Fruit fly (Drosophila melanogaster) whole organism, embryonic: Measurements from ENCODE around the gene Tpr2.

Experiments
- Adf1 ChIP-seq: fragments of 200-800 bp; sonication (Bioruptor generic); IDR thresholded peaks from 2 replicates; pipeline ENCODE4 v1.3.6; 2022; ENCODE audit warnings: missing biosample characterization, missing genetic modification characterization
- Atf-2 ChIP-seq: fragments of 200-800 bp; sonication (Bioruptor generic); optimal IDR thresholded peaks from 2 replicates; lab custom pipeline; 2016; ENCODE audit warnings: missing biosample characterization, missing genetic modification characterization
- CG10321 ChIP-seq: fragments of 200-800 bp; sonication (Bioruptor generic); IDR thresholded peaks from 2 replicates; pipeline ENCODE4 v1.3.6; 2022; ENCODE audit warnings: missing biosample characterization, missing genetic modification characterization
- CG10543 ChIP-seq: fragments of 200-800 bp; sonication (Bioruptor generic); optimal IDR thresholded peaks from 3 replicates; lab custom pipeline; 2017; ENCODE audit warnings: missing biosample characterization, mild to moderate bottlenecking, missing genetic modification characterization, moderate library complexity
- CG11560 ChIP-seq: fragments of 200-800 bp; sonication (Bioruptor generic); IDR thresholded peaks from 3 replicates; pipeline ENCODE4 v1.3.6; 2022; ENCODE audit warnings: missing biosample characterization, missing genetic modification characterization
- CG12219 ChIP-seq: fragments of 200-800 bp; sonication (Bioruptor generic); optimal IDR thresholded peaks from 3 replicates; lab custom pipeline; 2018; ENCODE audit warnings: missing biosample characterization, mild to moderate bottlenecking, missing genetic modification characterization
- CG13287 ChIP-seq: fragments of 200-800 bp; sonication (Bioruptor generic); IDR thresholded peaks from 2 replicates; pipeline ENCODE4 v1.3.6; 2022; ENCODE audit warnings: missing biosample characterization, missing genetic modification characterization; ENCODE audit not compliant: partially characterized antibody
- CG13296 ChIP-seq: fragments of 200-800 bp; sonication (Bioruptor generic); optimal IDR thresholded peaks from 3 replicates; lab custom pipeline; 2018; ENCODE audit warnings: missing biosample characterization, mild to moderate bottlenecking, missing genetic modification characterization
- CG13894 ChIP-seq: fragments of 200-800 bp; sonication (Bioruptor generic); optimal IDR thresholded peaks from 3 replicates; lab custom pipeline; 2018; ENCODE audit warnings: missing biosample characterization, mild to moderate bottlenecking, missing genetic modification characterization, moderate library complexity
- CG17361 ChIP-seq: fragments of 200-800 bp; sonication (Bioruptor generic); IDR thresholded peaks from 3 replicates; pipeline ENCODE4 v1.3.6; 2022; ENCODE audit warnings: missing biosample characterization, missing genetic modification characterization
- CG18476 ChIP-seq: fragments of 200-800 bp; sonication (Bioruptor generic); optimal IDR thresholded peaks from 2 replicates; lab custom pipeline; 2016; ENCODE audit warnings: missing biosample characterization, mild to moderate bottlenecking, missing genetic modification characterization
- CG2712 ChIP-seq: fragments of 200-800 bp; optimal IDR thresholded peaks from 3 replicates; lab custom pipeline; 2019; ENCODE audit warnings: missing biosample characterization, mild to moderate bottlenecking, missing genetic modification characterization, moderate library complexity
- CG31388 ChIP-seq: fragments of 200-800 bp; sonication (Bioruptor generic); optimal IDR thresholded peaks from 2 replicates; lab custom pipeline; 2016; ENCODE audit warnings: missing biosample characterization, missing genetic modification characterization
- CG32532 ChIP-seq: fragments of 200-800 bp; sonication (Bioruptor generic); IDR thresholded peaks from 2 replicates; pipeline ENCODE4 v1.3.6; 2022; ENCODE audit warnings: missing biosample characterization, missing genetic modification characterization
- CG3281 ChIP-seq: fragments of 200-800 bp; sonication (Bioruptor generic); optimal IDR thresholded peaks from 3 replicates; lab custom pipeline; 2017; ENCODE audit warnings: missing biosample characterization, mild to moderate bottlenecking, missing genetic modification characterization
- CG34376 ChIP-seq: fragments of 200-800 bp; sonication (Bioruptor generic); optimal IDR thresholded peaks from 2 replicates; lab custom pipeline; 2018; ENCODE audit warnings: missing biosample characterization, mild to moderate bottlenecking, missing genetic modification characterization
- CG4282 ChIP-seq: fragments of 200-800 bp; sonication (Bioruptor generic); optimal IDR thresholded peaks from 2 replicates; lab custom pipeline; 2016; ENCODE audit warnings: missing biosample characterization, missing genetic modification characterization
- CG6175 ChIP-seq: fragments of 200-800 bp; sonication (Bioruptor generic); IDR thresholded peaks from 3 replicates; pipeline ENCODE4 v1.3.6; 2022; ENCODE audit warnings: missing biosample characterization, missing genetic modification characterization
- CG6272 ChIP-seq: fragments of 200-800 bp; sonication (Bioruptor generic); IDR thresholded peaks from 2 replicates; pipeline ENCODE4 v1.3.6; 2022; ENCODE audit warnings: missing biosample characterization, missing genetic modification characterization
- CG6683 ChIP-seq: fragments of 200-800 bp; sonication (Bioruptor generic); optimal IDR thresholded peaks from 2 replicates; lab custom pipeline; 2017; ENCODE audit warnings: missing biosample characterization, mild to moderate bottlenecking, missing genetic modification characterization, missing genetic modification reagents
- CG9727 ChIP-seq: fragments of 200-800 bp; sonication (Bioruptor generic); optimal IDR thresholded peaks from 3 replicates; lab custom pipeline; 2017; ENCODE audit warnings: missing biosample characterization, mild to moderate bottlenecking, missing genetic modification characterization
- CTCF ChIP-seq: fragments of 200-800 bp; sonication (Bioruptor generic); optimal IDR thresholded peaks from 2 replicates; lab custom pipeline; 2017; ENCODE audit warnings: missing biosample characterization, mild to moderate bottlenecking, missing genetic modification characterization, moderate library complexity
- Deaf1 ChIP-seq: fragments of 200-800 bp; optimal IDR thresholded peaks from 3 replicates; lab custom pipeline; 2019; ENCODE audit warnings: missing biosample characterization, mild to moderate bottlenecking, missing genetic modification characterization, moderate library complexity
- Drgx ChIP-seq: fragments of 200-800 bp; sonication (Bioruptor generic); IDR thresholded peaks from 2 replicates; pipeline ENCODE4 v1.3.6; 2022; ENCODE audit warnings: missing biosample characterization, missing genetic modification characterization
- HHEX ChIP-seq: fragments of 200-800 bp; sonication (Bioruptor generic); optimal IDR thresholded peaks from 3 replicates; lab custom pipeline; 2017; ENCODE audit warnings: missing biosample characterization, mild to moderate bottlenecking, missing genetic modification characterization, missing genetic modification reagents
- Hey ChIP-seq: fragments of 200-800 bp; sonication (Bioruptor generic); optimal IDR thresholded peaks from 3 replicates; lab custom pipeline; 2018; ENCODE audit warnings: missing biosample characterization, mild to moderate bottlenecking, missing genetic modification characterization
- HmgZ ChIP-seq: fragments of 200-800 bp; sonication (Bioruptor generic); optimal IDR thresholded peaks from 2 replicates; lab custom pipeline; 2018; ENCODE audit warnings: missing biosample characterization, mild to moderate bottlenecking, missing genetic modification characterization
- Hmr ChIP-seq: fragments of 200-800 bp; sonication (Bioruptor generic); optimal IDR thresholded peaks from 3 replicates; lab custom pipeline; 2017; ENCODE audit warnings: mild to moderate bottlenecking, missing biosample characterization, missing genetic modification reagents, missing genetic modification characterization
- Med ChIP-seq: fragments of 200-800 bp; sonication (Bioruptor generic); peaks from one replicate; lab custom pipeline; 2016; ENCODE audit warnings: missing biosample characterization, missing genetic modification characterization, mild to moderate bottlenecking, inconsistent platforms, moderate library complexity
- NC2α ChIP-seq: fragments of 200-800 bp; sonication (Bioruptor generic); optimal IDR thresholded peaks from 2 replicates; lab custom pipeline; 2016; ENCODE audit warnings: missing biosample characterization, missing genetic modification characterization
- NFAT ChIP-seq: fragments of 200-800 bp; sonication (Bioruptor generic); IDR thresholded peaks from 2 replicates; pipeline ENCODE4 v1.3.6; 2022; ENCODE audit warnings: missing biosample characterization, missing genetic modification characterization
- Rfx ChIP-seq: fragments of 200-800 bp; sonication (Bioruptor generic); IDR thresholded peaks from 2 replicates; pipeline ENCODE4 v1.3.6; 2022; ENCODE audit warnings: missing biosample characterization, missing genetic modification characterization
- Taf1 ChIP-seq: fragments of 200-800 bp; sonication (Bioruptor generic); IDR thresholded peaks from 2 replicates; pipeline ENCODE4 v1.3.6; 2022; ENCODE audit warnings: missing biosample characterization, missing genetic modification characterization
- Xrp1 ChIP-seq: fragments of 200-800 bp; sonication (Bioruptor generic); IDR thresholded peaks from 2 replicates; pipeline ENCODE4 v1.3.6; 2022; ENCODE audit warnings: missing biosample characterization, missing genetic modification characterization
- br ChIP-seq: fragments of >200 bp; optimal IDR thresholded peaks from 2 replicates; lab custom pipeline; 2017
- chinmo ChIP-seq: fragments of 200-800 bp; sonication (Bioruptor generic); IDR thresholded peaks from 4 replicates; pipeline ENCODE4 v1.3.6; 2022; ENCODE audit warnings: missing biosample characterization, missing genetic modification characterization; ENCODE audit not compliant: partially characterized antibody
- chm ChIP-seq: fragments of 200-800 bp; sonication (Bioruptor generic); IDR thresholded peaks from 2 replicates; pipeline ENCODE4 v1.3.6; 2022; ENCODE audit warnings: missing biosample characterization, missing genetic modification characterization
- cwo ChIP-seq: fragments of 200-800 bp; sonication (Bioruptor generic); optimal IDR thresholded peaks from 3 replicates; lab custom pipeline; 2017; ENCODE audit warnings: missing biosample characterization, missing genetic modification characterization, mild to moderate bottlenecking, moderate library complexity, missing genetic modification reagents
- da ChIP-seq: fragments of 200-800 bp; sonication (Bioruptor generic); optimal IDR thresholded peaks from 2 replicates; lab custom pipeline; 2016; ENCODE audit warnings: missing biosample characterization, missing genetic modification characterization
- eve ChIP-seq, 2 experiments: fragments of >200 bp; optimal IDR thresholded peaks; 2 replicates each; lab custom pipeline; 2017; ENCODE audit warnings: missing biosample characterization in 2 of 2, missing genetic modification characterization in 2 of 2
- jigr1 ChIP-seq: fragments of 200-800 bp; sonication (Bioruptor generic); IDR thresholded peaks from 3 replicates; pipeline ENCODE4 v1.3.6; 2022; ENCODE audit warnings: missing biosample characterization, missing genetic modification characterization
- kay ChIP-seq: fragments of 200-800 bp; sonication (Bioruptor generic); optimal IDR thresholded peaks from 2 replicates; lab custom pipeline; 2016; ENCODE audit warnings: missing biosample characterization, missing genetic modification characterization
- ken ChIP-seq: fragments of 200-800 bp; sonication (Bioruptor generic); IDR thresholded peaks from 3 replicates; pipeline ENCODE4 v1.3.6; 2022; ENCODE audit warnings: missing biosample characterization, missing genetic modification characterization
- nmo ChIP-seq: fragments of 200-800 bp; sonication (Bioruptor generic); optimal IDR thresholded peaks from 2 replicates; lab custom pipeline; 2018; ENCODE audit warnings: missing biosample characterization, mild to moderate bottlenecking, missing genetic modification characterization, moderate library complexity
- pfk ChIP-seq: fragments of 200-800 bp; sonication (Bioruptor generic); optimal IDR thresholded peaks from 2 replicates; lab custom pipeline; 2018; ENCODE audit warnings: missing biosample characterization, mild to moderate bottlenecking, missing genetic modification characterization, moderate library complexity
- rib ChIP-seq: fragments of 200-800 bp; sonication (Bioruptor generic); IDR thresholded peaks from 2 replicates; pipeline ENCODE4 v1.3.6; 2022; ENCODE audit warnings: missing biosample characterization, missing genetic modification characterization
- sd ChIP-seq: fragments of 200-800 bp; sonication (Bioruptor generic); optimal IDR thresholded peaks from 3 replicates; lab custom pipeline; 2018; ENCODE audit warnings: missing biosample characterization, mild to moderate bottlenecking, missing genetic modification characterization, moderate library complexity
- sens ChIP-seq: fragments of 200-800 bp; sonication (Bioruptor generic); peaks from one replicate; lab custom pipeline; 2016; ENCODE audit warnings: missing biosample characterization, missing genetic modification characterization
- sna ChIP-seq: fragments of 200-800 bp; sonication (Bioruptor generic); IDR thresholded peaks from 2 replicates; pipeline ENCODE4 v1.3.6; 2022; ENCODE audit warnings: missing biosample characterization, missing genetic modification characterization; ENCODE audit not compliant: partially characterized antibody
- tin ChIP-seq: fragments of 200-800 bp; sonication (Bioruptor generic); optimal IDR thresholded peaks from 3 replicates; lab custom pipeline; 2016; ENCODE audit warnings: missing biosample characterization, missing genetic modification characterization
- vnd ChIP-seq: fragments of 200-800 bp; sonication (Bioruptor generic); IDR thresholded peaks from 3 replicates; pipeline ENCODE4 v1.3.6; 2022; ENCODE audit warnings: missing biosample characterization, missing genetic modification characterization; ENCODE audit not compliant: partially characterized antibody

The Tpr2 gene

DNA sequence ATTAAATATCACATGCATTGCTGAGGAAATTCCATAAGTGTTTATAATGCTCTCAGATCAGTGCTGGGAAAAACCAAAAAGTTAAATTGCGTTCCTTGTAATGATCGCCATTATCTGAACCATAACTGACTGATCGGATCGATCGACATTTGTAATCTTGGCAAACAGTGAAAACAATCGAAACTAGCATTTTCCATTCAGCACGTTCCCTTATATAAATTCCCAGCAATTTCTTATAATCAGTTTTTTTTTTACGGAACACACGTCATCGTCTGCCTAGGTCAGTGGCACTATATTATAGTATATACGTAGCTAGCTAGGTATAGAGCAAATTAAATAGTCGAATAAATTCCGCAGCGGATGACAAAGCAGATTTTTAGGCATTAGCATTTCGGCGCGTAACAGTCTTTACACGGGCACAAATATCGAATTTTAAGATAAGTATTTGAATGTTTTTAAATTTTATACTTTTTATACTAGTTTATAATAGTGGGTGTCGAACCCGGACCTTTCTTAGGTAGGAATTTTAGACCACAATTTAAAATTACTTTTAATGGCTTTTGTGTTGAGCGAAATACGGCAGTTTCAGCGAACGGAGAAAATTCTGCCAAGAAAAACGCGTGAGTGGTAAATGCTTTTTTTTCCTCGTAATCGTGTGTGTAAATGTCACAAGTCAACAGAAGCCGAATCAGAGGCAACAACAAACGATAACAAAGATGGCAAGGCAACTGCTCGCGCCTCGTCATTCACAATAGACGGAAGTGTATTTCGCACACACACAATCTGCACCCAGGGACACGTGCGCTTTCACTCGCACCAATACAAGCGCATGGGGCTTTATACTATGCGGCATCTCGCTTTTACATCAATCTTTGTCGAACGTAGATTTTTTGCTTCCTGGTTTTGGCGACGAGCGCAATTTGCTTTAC lies 38.4 kb downstream of the Tpr2 start (continued):
- TF ChIP-seq Deaf1 (tag; lab: Kevin White, UChicago), result peak; percentile 13
- TF ChIP-seq tin (GFP tag; lab: Kevin White, UChicago), result no peak
- TF ChIP-seq CG34376, result peak; percentile 21
- TF ChIP-seq sens (GFP tag; lab: Kevin White, UChicago), result peak; percentile 54
- no peak for TF ChIP-seq CG9727 (GFP tag; lab: Kevin White, UChicago)
- TF ChIP-seq Adf1 (GFP tag; lab: Robert Waterston, UW), result peak; percentile 51; the same call in 1 of the 2 replicates
- TF ChIP-seq CG13287 (GFP tag; lab: Robert Waterston, UW), result no peak
- TF ChIP-seq rib, result peak; percentile 74; the same call in 1 of the 2 replicates
- peak; percentile 28 for TF ChIP-seq CG13894 (tag; lab: Kevin White, UChicago)
- peak; percentile 33; the same call in 1 of the 2 replicates for TF ChIP-seq CG32532 (GFP tag; lab: Robert Waterston, UW)
- peak; percentile 54; the same call in 1 of the 2 replicates for TF ChIP-seq CG10321 (GFP tag; lab: Robert Waterston, UW)
- peak; percentile 74 for TF ChIP-seq cwo (GFP tag; lab: Kevin White, UChicago)
- peak; percentile 76 for TF ChIP-seq Med
- TF ChIP-seq CG3281 (GFP tag; lab: Kevin White, UChicago), result no peak
- peak; percentile 0 for TF ChIP-seq CG13296 (GFP tag; lab: Kevin White, UChicago)
- TF ChIP-seq HmgZ (tag; lab: Kevin White, UChicago), result peak; percentile 16
- TF ChIP-seq CG31388 (GFP tag; lab: Kevin White, UChicago), result no peak
- peak; percentile 45; the same call in 1 of the 2 replicates for TF ChIP-seq chm
- TF ChIP-seq CG2712 (tag; lab: Kevin White, UChicago), result peak; percentile 70
- no peak for TF ChIP-seq NC2α
- TF ChIP-seq CTCF, result no peak
- no peak for TF ChIP-seq CG4282 (GFP tag; lab: Kevin White, UChicago)
- no peak for TF ChIP-seq jigr1 (GFP tag; lab: Robert Waterston, UW)
- TF ChIP-seq Drgx (GFP tag; lab: Robert Waterston, UW), result peak; percentile 33; the same call in 1 of the 2 replicates
- TF ChIP-seq CG6175, result peak; percentile 68; the same call in 2 of the 3 replicates
- TF ChIP-seq vnd (GFP tag; lab: Robert Waterston, UW), result 0 out of 3 replicates have a peak, but pooled peaks have one; percentile 28
- no peak for TF ChIP-seq CG18476
- TF ChIP-seq CG6683 (GFP tag; lab: Kevin White, UChicago), result no peak
- TF ChIP-seq sd (tag; lab: Kevin White, UChicago), result peak; percentile 73
- TF ChIP-seq CG6272 (GFP tag; lab: Robert Waterston, UW), result 0 out of 2 replicates have a peak, but pooled peaks have one; percentile 13
- TF ChIP-seq Hey (tag; lab: Kevin White, UChicago), result peak; percentile 27
- no peak for TF ChIP-seq da (GFP tag; lab: Kevin White, UChicago)
- peak; percentile 24; the same call in 1 of the 2 replicates for TF ChIP-seq Rfx (GFP tag; lab: Robert Waterston, UW)
- TF ChIP-seq CG10543 (GFP tag; lab: Kevin White, UChicago), result peak; percentile 53
- 0 out of 3 replicates have a peak, but pooled peaks have one; percentile 37 for TF ChIP-seq ken (GFP tag; lab: Robert Waterston, UW)
- TF ChIP-seq Xrp1 (GFP tag; lab: Robert Waterston, UW), result peak; percentile 27; the same call in 1 of the 2 replicates
- TF ChIP-seq chinmo (GFP tag; lab: Robert Waterston, UW), result 0 out of 4 replicates have a peak, but pooled peaks have one; percentile 54
- no peak for TF ChIP-seq br (lab: Kevin White, UChicago)

DNA sequence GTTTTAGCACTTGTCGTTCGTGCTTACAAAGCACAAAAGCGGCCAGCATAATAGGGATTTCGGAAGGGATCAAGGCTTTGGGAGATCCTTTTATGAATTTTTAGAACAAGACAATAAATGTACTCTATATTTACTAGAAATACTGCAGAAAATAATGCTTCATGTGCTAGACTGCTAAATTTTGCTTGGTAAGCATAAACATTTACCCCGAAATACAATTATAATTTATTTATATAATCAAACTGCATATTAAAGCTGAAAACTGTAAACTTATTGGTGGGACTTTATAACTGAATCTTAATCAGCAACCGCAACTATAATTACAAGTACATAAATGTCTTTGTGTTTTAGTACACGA lies 39.1 kb downstream of the Tpr2 start:
- TF ChIP-seq eve (GFP tag; optimal IDR thresholded peaks at IDR 0.05; lab: Kevin White, UChicago), result no peak
- no peak for TF ChIP-seq pfk (GFP tag; lab: Kevin White, UChicago)
- TF ChIP-seq HHEX (GFP tag; lab: Kevin White, UChicago), result no peak
- TF ChIP-seq nmo (GFP tag; lab: Kevin White, UChicago), result no peak
- TF ChIP-seq Hmr (GFP tag; lab: Kevin White, UChicago), result no peak
- no peak for TF ChIP-seq CG12219 (GFP tag; lab: Kevin White, UChicago)
- TF ChIP-seq NFAT (GFP tag; lab: Robert Waterston, UW), result no peak
- no peak for TF ChIP-seq CG17361
- no peak for TF ChIP-seq Taf1 (GFP tag; lab: Robert Waterston, UW)
- no peak for TF ChIP-seq CG11560 (tag; lab: Robert Waterston, UW)
- TF ChIP-seq sna, result no peak
- TF ChIP-seq kay (GFP tag; lab: Kevin White, UChicago), result no peak
- TF ChIP-seq Atf-2 (GFP tag; lab: Kevin White, UChicago), result no peak
